Comparison of ENCODE assay signal across 2 fruit fly cellular contexts in genomic region chr2L:3342369-3342768, dm6.
A peak's percentile ranks its signal among the peaks of the same experiment; 100 is the strongest.
TF ChIP-seq lines count a peak whose summit lies in the region.

No protein-coding gene starts in this region.

- no peak for TF ChIP-seq CTCF in whole organism, embryonic (GFP tag; optimal IDR thresholded peaks at IDR 0.05; lab: Kevin White, UChicago)

TF ChIP-seq in whole organism, embryonic, 481 proteins besides CTCF, POLR2A, EP300 and RAD21:
- TF ChIP-seq crp (GFP tag; optimal IDR thresholded peaks at IDR 0.05; lab: Kevin White, UChicago) (no peak), crol (GFP tag; IDR thresholded peaks at IDR 0.05; lab: Robert Waterston, UW) (no peak), CG7372 (GFP tag; IDR thresholded peaks at IDR 0.05; lab: Robert Waterston, UW) (peak; percentile 55), CG9876 (GFP tag; optimal IDR thresholded peaks at IDR 0.05; lab: Kevin White, UChicago) (no peak), Awh (GFP tag; IDR thresholded peaks at IDR 0.05; lab: Robert Waterston, UW) (no peak)
TF ChIP-seq in whole organism, embryonic: peak in this region for 1.

TF ChIP-seq in whole organism, prepupa, 60 proteins besides CTCF, POLR2A, EP300 and RAD21:
- no peak for TF ChIP-seq Eip75B (GFP tag; optimal IDR thresholded peaks at IDR 0.05; lab: Kevin White, UChicago)
- no peak for TF ChIP-seq achi (GFP tag; optimal IDR thresholded peaks at IDR 0.05; lab: Kevin White, UChicago)
- TF ChIP-seq topi (GFP tag; optimal IDR thresholded peaks at IDR 0.05; lab: Kevin White, UChicago): no peak
- TF ChIP-seq CG6854 (GFP tag; optimal IDR thresholded peaks at IDR 0.05; lab: Kevin White, UChicago): peak; percentile 1
- no peak for TF ChIP-seq spab (GFP tag; optimal IDR thresholded peaks at IDR 0.05; lab: Kevin White, UChicago)
- TF ChIP-seq svp (GFP tag; lab: Kevin White, UChicago): peak; percentile 60

Comparison
In these comparisons a context has a peak if more than half of its experiments do, and no peak if none do; other contexts are left out.
1. Of the 7 proteins assayed by ChIP-seq in both whole organism, embryonic and whole organism, prepupa: peak only in whole organism, embryonic: none; only in whole organism, prepupa: CG6854; in both: none; in neither: 6.